Worm (Caenorhabditis elegans): ENCODE results near the gene oig-4.

DNA sequence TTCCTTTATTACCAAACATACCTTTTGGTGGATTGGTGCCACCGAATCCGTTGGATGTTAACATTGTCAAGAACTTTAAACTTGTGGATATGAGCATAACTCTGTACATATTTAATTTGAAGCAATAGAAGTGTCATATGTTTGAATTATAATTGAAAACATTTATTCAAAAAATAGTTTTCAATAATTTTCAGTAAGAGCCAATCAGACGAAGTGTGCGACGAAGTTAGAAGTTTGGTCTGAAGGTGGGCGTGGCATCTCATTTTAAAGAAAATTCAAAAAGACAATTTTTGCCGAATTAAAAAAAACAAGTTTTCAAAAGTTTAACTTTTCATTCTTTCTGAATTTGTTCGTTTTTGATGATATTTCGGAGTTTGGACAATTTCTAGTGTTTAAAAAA, 18.5 kb upstream of the oig-4 start, which contains the start of gene syd-1:
- TF ChIP-seq pqm-1 (tag; optimal IDR thresholded peaks at IDR 0.05) = no peak
- TF ChIP-seq nhr-25 (tag; optimal IDR thresholded peaks at IDR 0.05) = no peak
- no peak for TF ChIP-seq snpc-4 (tag; optimal IDR thresholded peaks at IDR 0.05)
- no peak for TF ChIP-seq ama-1 (optimal IDR thresholded peaks at IDR 0.05)
- no peak for TF ChIP-seq tbx-2 (tag; optimal IDR thresholded peaks at IDR 0.05)
- TF ChIP-seq ceh-82 (tag; optimal IDR thresholded peaks at IDR 0.05) = no peak
